Fruit fly (Drosophila melanogaster): ENCODE results near the gene Sarm.

The Sarm gene

DNA sequence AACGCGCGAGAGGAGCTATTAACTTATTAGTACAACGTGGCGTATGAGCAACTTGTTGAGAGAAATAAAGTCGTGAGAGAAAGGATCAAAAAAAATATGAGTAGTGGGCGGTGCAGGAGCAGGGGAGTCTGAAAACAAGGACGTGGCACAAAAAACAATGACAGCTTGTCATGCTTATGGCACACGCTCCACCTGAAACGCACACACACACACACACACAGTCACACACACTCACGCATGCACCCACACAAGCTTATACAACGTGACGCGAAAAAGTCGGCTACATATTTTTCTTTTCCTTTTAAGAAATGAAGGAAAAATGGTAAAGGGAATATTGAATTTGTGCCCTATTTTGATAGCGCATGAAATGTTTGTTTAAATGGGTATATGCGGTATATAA is 32.2 kb upstream of the Sarm start:
- TF ChIP-seq hkb (optimal IDR thresholded peaks at IDR 0.05) (no peak), hkb (GFP tag; IDR thresholded peaks at IDR 0.05) (no peak), gro (GFP tag; optimal IDR thresholded peaks at IDR 0.05) (no peak), NK7.1 (GFP tag; optimal IDR thresholded peaks at IDR 0.05) (no peak), H15 (GFP tag; IDR thresholded peaks at IDR 0.05) (no peak), scrt (GFP tag; optimal IDR thresholded peaks at IDR 0.05) (peak; percentile 35), CG12769 (tag; optimal IDR thresholded peaks at IDR 0.05) (no peak), Dfd (GFP tag; optimal IDR thresholded peaks at IDR 0.05) (peak in 1 of 2 experiments; percentile 53), bcd (GFP tag; optimal IDR thresholded peaks at IDR 0.05) (no peak), CG4282 (GFP tag; optimal IDR thresholded peaks at IDR 0.05) (no peak), CG33213 (GFP tag; optimal IDR thresholded peaks at IDR 0.05) (no peak), z (GFP tag; IDR thresholded peaks at IDR 0.05) (no peak), Med (GFP tag) (no peak)

DNA sequence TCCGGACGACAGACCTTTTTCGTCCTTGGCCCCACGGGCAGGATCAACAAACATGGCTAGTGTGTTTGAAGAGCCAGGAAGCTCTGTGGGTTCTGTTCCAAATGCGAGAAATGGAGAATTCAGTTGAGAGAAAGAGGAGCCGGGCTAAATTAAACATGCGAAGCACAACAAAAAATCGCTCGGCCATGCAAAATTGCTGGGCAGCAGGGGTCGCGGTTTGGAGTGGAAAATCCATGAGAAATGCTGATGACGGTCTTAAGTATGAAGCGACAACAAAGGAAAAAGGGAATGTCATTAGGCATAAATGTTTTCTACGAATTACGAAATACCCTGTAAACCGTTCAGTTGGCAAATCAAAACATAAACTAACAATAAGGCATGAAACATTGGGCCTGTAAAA is 30.6 kb upstream of the Sarm start:
- TF ChIP-seq dati (GFP tag; IDR thresholded peaks at IDR 0.05) (no peak), CG7372 (GFP tag; IDR thresholded peaks at IDR 0.05) (no peak), MESR4 (GFP tag; optimal IDR thresholded peaks at IDR 0.05) (no peak), Optix (GFP tag; IDR thresholded peaks at IDR 0.05) (no peak), CG2712 (tag; optimal IDR thresholded peaks at IDR 0.05) (no peak), Nf-YA (GFP tag; IDR thresholded peaks at IDR 0.05) (no peak), maf-S (GFP tag; optimal IDR thresholded peaks at IDR 0.05) (no peak), Dip3 (GFP tag; optimal IDR thresholded peaks at IDR 0.05) (no peak), CG4730 (GFP tag; IDR thresholded peaks at IDR 0.05) (no peak), CG14441 (GFP tag; IDR thresholded peaks at IDR 0.05) (0 out of 2 replicates have a peak, but pooled peaks have one; percentile 31), zfh1 (GFP tag; IDR thresholded peaks at IDR 0.05) (0 out of 3 replicates have a peak, but pooled peaks have one; percentile 39), Mes4 (GFP tag; optimal IDR thresholded peaks at IDR 0.05) (no peak), ap (GFP tag; IDR thresholded peaks at IDR 0.05) (no peak), TFAM (GFP tag; optimal IDR thresholded peaks at IDR 0.05) (no peak), gsb-n (tag; optimal IDR thresholded peaks at IDR 0.05) (no peak), Med (GFP tag) (peak; percentile 76), CG16779 (GFP tag; IDR thresholded peaks at IDR 0.05) (no peak), D19B (GFP tag; optimal IDR thresholded peaks at IDR 0.05) (peak; percentile 34), Ptx1 (GFP tag; IDR thresholded peaks at IDR 0.05) (0 out of 2 replicates have a peak, but pooled peaks have one; percentile 33), CG18262 (tag; optimal IDR thresholded peaks at IDR 0.05) (no peak), sqz (GFP tag; optimal IDR thresholded peaks at IDR 0.05) (no peak), CG17385 (GFP tag; optimal IDR thresholded peaks at IDR 0.05) (no peak), CG13123 (GFP tag; optimal IDR thresholded peaks at IDR 0.05) (no peak), fu2 (GFP tag; optimal IDR thresholded peaks at IDR 0.05) (no peak), Sry-β (GFP tag; optimal IDR thresholded peaks at IDR 0.05) (no peak), odd (GFP tag; optimal IDR thresholded peaks at IDR 0.05) (no peak), kay (GFP tag; optimal IDR thresholded peaks at IDR 0.05) (no peak), Meics (GFP tag; optimal IDR thresholded peaks at IDR 0.05) (no peak), CG15269 (tag; optimal IDR thresholded peaks at IDR 0.05) (no peak), ken (GFP tag; IDR thresholded peaks at IDR 0.05) (no peak), row (GFP tag; IDR thresholded peaks at IDR 0.05) (peak; percentile 45; the same call in 1 of the 3 replicates), onecut (GFP tag; IDR thresholded peaks at IDR 0.05) (no peak)

Measured in whole organism, embryonic.